Fruit fly (Drosophila melanogaster) whole organism, prepupa: Measurements from ENCODE around the gene CG9515.

Source experiments
- CG11294 ChIP-seq: fragments of 200-800 bp; sonication (Bioruptor generic); IDR thresholded peaks from 2 replicates; pipeline ENCODE4 v1.3.6; 2022; ENCODE audit warnings: missing biosample characterization, missing genetic modification characterization
- CG16779 ChIP-seq: fragments of 200-800 bp; sonication (Bioruptor generic); optimal IDR thresholded peaks from 3 replicates; lab custom pipeline; 2017; ENCODE audit warnings: missing biosample characterization, mild to moderate bottlenecking, missing genetic modification characterization
- CG6792 ChIP-seq: fragments of 200-800 bp; sonication (Bioruptor generic); optimal IDR thresholded peaks from 3 replicates; lab custom pipeline; 2016; ENCODE audit warnings: missing biosample characterization, missing genetic modification characterization
- Met ChIP-seq: fragments of 200-800 bp; sonication (Bioruptor generic); optimal IDR thresholded peaks from 3 replicates; lab custom pipeline; 2016; ENCODE audit warnings: missing biosample characterization, missing genetic modification characterization
- OdsH ChIP-seq: fragments of 200-800 bp; sonication (Bioruptor generic); optimal IDR thresholded peaks from 3 replicates; lab custom pipeline; 2016; ENCODE audit warnings: missing biosample characterization, missing genetic modification characterization
- dsx ChIP-seq: fragments of 200-800 bp; optimal IDR thresholded peaks from 3 replicates; lab custom pipeline; 2019; ENCODE audit warnings: missing biosample characterization, mild to moderate bottlenecking, missing genetic modification characterization, moderate library complexity; ENCODE audit not compliant: poor library complexity, severe bottlenecking
- lz ChIP-seq: fragments of 200-800 bp; sonication (Bioruptor generic); optimal IDR thresholded peaks from 3 replicates; lab custom pipeline; 2016; ENCODE audit warnings: missing biosample characterization, missing genetic modification characterization

DNA sequence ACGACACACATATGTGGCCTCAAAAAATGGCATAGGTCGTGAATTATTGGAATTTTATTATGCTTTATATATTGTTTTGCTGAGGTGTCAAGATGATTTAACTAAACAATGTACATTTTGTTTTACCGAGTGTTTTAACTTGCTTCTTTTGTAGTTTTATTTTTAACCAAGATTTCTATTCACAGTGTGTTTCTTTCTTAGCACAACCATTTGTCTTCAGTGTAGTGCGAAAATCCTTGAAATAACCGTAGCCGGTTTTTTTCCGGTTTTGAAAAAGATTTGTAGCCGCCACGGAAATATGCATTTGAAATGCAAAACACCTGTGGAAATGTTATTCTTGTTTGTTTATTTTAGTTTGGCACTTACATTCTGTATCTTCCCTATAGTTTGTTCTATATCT is 14.1 kb upstream of the CG9515 start:
- TF ChIP-seq CG11294 = no peak
- no peak for TF ChIP-seq CG16779
- TF ChIP-seq lz (GFP tag; lab: Kevin White, UChicago) = no peak
- no peak for TF ChIP-seq OdsH
- no peak for TF ChIP-seq Met (GFP tag; lab: Kevin White, UChicago)
- TF ChIP-seq CG6792 (GFP tag; lab: Kevin White, UChicago) = no peak
- no peak for TF ChIP-seq dsx
